Worm (Caenorhabditis elegans): ENCODE results near the gene T08E11.1.

DNA sequence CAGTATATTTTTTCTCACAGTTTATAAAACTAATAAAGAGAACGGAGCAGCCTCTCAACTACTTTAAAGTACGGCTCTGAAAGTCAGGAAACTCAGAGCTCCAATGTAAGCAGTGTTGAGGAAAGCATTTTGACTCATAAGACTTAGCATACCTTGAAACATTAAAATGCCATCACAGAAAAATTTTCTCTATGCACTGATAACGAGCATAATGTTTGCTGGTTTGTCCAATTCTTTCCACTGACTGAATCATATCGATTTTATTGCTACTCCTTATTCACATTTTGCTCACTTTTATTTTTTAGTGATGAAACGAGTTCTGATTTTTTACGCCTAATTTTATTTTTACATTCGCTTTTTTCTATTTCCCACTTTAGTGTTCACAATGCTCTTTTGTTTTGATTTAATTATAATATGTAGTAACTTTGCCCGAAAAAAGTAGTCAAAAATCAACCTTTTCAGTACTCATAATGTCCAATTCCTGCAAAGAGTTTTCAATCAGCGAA is 4.4 kb upstream of the T08E11.1 start, which contains the start of gene math-39:
- TF ChIP-seq Y48G9A.11 (GFP tag; IDR thresholded peaks at IDR 0.05) (no peak), daf-19 (GFP tag; conservative IDR thresholded peaks at IDR 0.05) (no peak), pha-4 (GFP tag; IDR thresholded peaks at IDR 0.05) (no peak), pha-4 (tag; optimal IDR thresholded peaks at IDR 0.05) (no peak), F10B5.3 (tag; optimal IDR thresholded peaks at IDR 0.05) (no peak), ztf-7 (tag; optimal IDR thresholded peaks at IDR 0.05) (no peak), mdl-1 (tag; optimal IDR thresholded peaks at IDR 0.05) (no peak), nhr-25 (tag; optimal IDR thresholded peaks at IDR 0.05; ENCODE audit: borderline replicate concordance, insufficient read depth) (no peak), nhr-6 (tag; optimal IDR thresholded peaks at IDR 0.05) (no peak), ZK337.2 (GFP tag; IDR thresholded peaks at IDR 0.05) (no peak)
